Fruit fly (Drosophila melanogaster) whole organism, embryonic: ENCODE measurements around the gene Acf.

Experiments
- Aef1 ChIP-seq: fragments of 200-800 bp; sonication (Bioruptor generic); IDR thresholded peaks from 3 replicates; pipeline ENCODE4 v1.3.6; 2022; ENCODE audit warnings: missing biosample characterization, missing genetic modification characterization
- CG11085 ChIP-seq: fragments of 200-800 bp; sonication (Bioruptor generic); IDR thresholded peaks from 2 replicates; pipeline ENCODE4 v1.3.6; 2022; ENCODE audit warnings: missing biosample characterization, missing genetic modification characterization
- CG12942 ChIP-seq: fragments of 200-800 bp; sonication (Bioruptor generic); optimal IDR thresholded peaks from 3 replicates; lab custom pipeline; 2016; ENCODE audit warnings: missing biosample characterization, missing genetic modification characterization
- CG17361 ChIP-seq: fragments of 200-800 bp; sonication (Bioruptor generic); IDR thresholded peaks from 3 replicates; pipeline ENCODE4 v1.3.6; 2022; ENCODE audit warnings: missing biosample characterization, missing genetic modification characterization
- CG2116 ChIP-seq: fragments of 200-800 bp; sonication (Bioruptor generic); optimal IDR thresholded peaks from 3 replicates; lab custom pipeline; 2018; ENCODE audit warnings: missing biosample characterization, mild to moderate bottlenecking, missing genetic modification characterization
- CG2120 ChIP-seq: fragments of 200-800 bp; sonication (Bioruptor generic); optimal IDR thresholded peaks from 3 replicates; lab custom pipeline; 2016; ENCODE audit warnings: missing biosample characterization, missing genetic modification characterization
- CG4424 ChIP-seq: fragments of 200-800 bp; sonication (Bioruptor generic); optimal IDR thresholded peaks from 3 replicates; lab custom pipeline; 2016; ENCODE audit warnings: missing biosample characterization, missing genetic modification characterization
- CG4617 ChIP-seq: fragments of 200-800 bp; sonication (Bioruptor generic); optimal IDR thresholded peaks from 3 replicates; lab custom pipeline; 2016; ENCODE audit warnings: missing biosample characterization, missing genetic modification characterization, borderline replicate concordance
- CG6254 ChIP-seq: fragments of 200-800 bp; sonication (Bioruptor generic); optimal IDR thresholded peaks from 3 replicates; lab custom pipeline; 2017; ENCODE audit warnings: mild to moderate bottlenecking, missing biosample characterization, missing genetic modification reagents, missing genetic modification characterization
- CG6272 ChIP-seq: fragments of 200-800 bp; sonication (Bioruptor generic); IDR thresholded peaks from 2 replicates; pipeline ENCODE4 v1.3.6; 2022; ENCODE audit warnings: missing biosample characterization, missing genetic modification characterization
- CG6683 ChIP-seq: fragments of 200-800 bp; sonication (Bioruptor generic); optimal IDR thresholded peaks from 2 replicates; lab custom pipeline; 2017; ENCODE audit warnings: missing biosample characterization, mild to moderate bottlenecking, missing genetic modification characterization, missing genetic modification reagents
- CG6689 ChIP-seq: fragments of 200-800 bp; sonication (Bioruptor generic); IDR thresholded peaks from 2 replicates; pipeline ENCODE4 v1.3.6; 2022; ENCODE audit warnings: missing biosample characterization, missing genetic modification characterization
- CG6854 ChIP-seq: fragments of 200-800 bp; sonication (Bioruptor generic); optimal IDR thresholded peaks from 3 replicates; lab custom pipeline; 2017; ENCODE audit warnings: missing biosample characterization, mild to moderate bottlenecking, missing genetic modification characterization
- CG7556 ChIP-seq: fragments of 200-800 bp; sonication (Bioruptor generic); optimal IDR thresholded peaks from 2 replicates; lab custom pipeline; 2017; ENCODE audit warnings: missing biosample characterization, mild to moderate bottlenecking, missing genetic modification characterization
- CG7745 ChIP-seq: fragments of 200-800 bp; sonication (Bioruptor generic); optimal IDR thresholded peaks from 2 replicates; lab custom pipeline; 2018; ENCODE audit warnings: missing biosample characterization, mild to moderate bottlenecking, missing genetic modification characterization, moderate library complexity
- CG7786 ChIP-seq: fragments of 200-800 bp; sonication (Bioruptor generic); optimal IDR thresholded peaks from 2 replicates; lab custom pipeline; 2016; ENCODE audit warnings: missing biosample characterization, missing genetic modification characterization
- CG7987 ChIP-seq: fragments of 200-800 bp; sonication (Bioruptor generic); optimal IDR thresholded peaks from 2 replicates; lab custom pipeline; 2018; ENCODE audit warnings: missing biosample characterization, mild to moderate bottlenecking, missing genetic modification characterization, moderate library complexity
- CG8478 ChIP-seq: fragments of >200 bp; optimal IDR thresholded peaks from 2 replicates; lab custom pipeline; 2018
- CrebB ChIP-seq: fragments of 200-800 bp; sonication (Bioruptor generic); optimal IDR thresholded peaks from 3 replicates; lab custom pipeline; 2018; ENCODE audit warnings: missing biosample characterization, mild to moderate bottlenecking, missing genetic modification characterization
- Dip3 ChIP-seq: fragments of 200-800 bp; sonication (Bioruptor generic); optimal IDR thresholded peaks from 3 replicates; lab custom pipeline; 2016; ENCODE audit warnings: missing biosample characterization, missing genetic modification characterization
- Mad ChIP-seq: fragments of 200-800 bp; sonication (Bioruptor generic); optimal IDR thresholded peaks from 2 replicates; lab custom pipeline; 2016; ENCODE audit warnings: missing biosample characterization, missing genetic modification characterization
- Med ChIP-seq: fragments of 200-800 bp; sonication (Bioruptor generic); peaks from one replicate; lab custom pipeline; 2016; ENCODE audit warnings: missing biosample characterization, missing genetic modification characterization, mild to moderate bottlenecking, inconsistent platforms, moderate library complexity
- Oli ChIP-seq: fragments of 200-800 bp; sonication (Bioruptor generic); optimal IDR thresholded peaks from 2 replicates; lab custom pipeline; 2018; ENCODE audit warnings: missing biosample characterization, mild to moderate bottlenecking, missing genetic modification characterization, moderate library complexity
- Sin3A ChIP-seq: fragments of >200 bp; optimal IDR thresholded peaks from 2 replicates; lab custom pipeline; 2018
- Sox100B ChIP-seq: fragments of 200-800 bp; sonication (Bioruptor generic); optimal IDR thresholded peaks from 3 replicates; lab custom pipeline; 2018; ENCODE audit warnings: missing biosample characterization, mild to moderate bottlenecking, missing genetic modification characterization
- Trl ChIP-seq, 3 experiments: fragments of >200 bp in 2 of 3; fragments of 200-800 bp in 1 of 3; sonication (Bioruptor generic) in 1 of 3; optimal IDR thresholded peaks; 2 replicates in 1 of 3; 3 replicates in 2 of 3; lab custom pipeline; 2016 to 2017; ENCODE audit warnings: missing biosample characterization in 1 of 3, missing genetic modification characterization in 1 of 3
- abd-A ChIP-seq: fragments of 200-800 bp; sonication (Bioruptor generic); optimal IDR thresholded peaks from 3 replicates; lab custom pipeline; 2019; ENCODE audit warnings: missing biosample characterization, mild to moderate bottlenecking, missing genetic modification characterization, moderate library complexity
- ase ChIP-seq: fragments of 200-800 bp; sonication (Bioruptor generic); IDR thresholded peaks from 3 replicates; pipeline ENCODE4 v1.3.6; 2022; ENCODE audit warnings: missing biosample characterization, missing genetic modification characterization
- bowl ChIP-seq: fragments of 200-800 bp; sonication (Bioruptor generic); IDR thresholded peaks from 2 replicates; pipeline ENCODE4 v1.3.6; 2022; ENCODE audit warnings: missing biosample characterization, missing genetic modification characterization
- chinmo ChIP-seq: fragments of 200-800 bp; sonication (Bioruptor generic); IDR thresholded peaks from 4 replicates; pipeline ENCODE4 v1.3.6; 2022; ENCODE audit warnings: missing biosample characterization, missing genetic modification characterization; ENCODE audit not compliant: partially characterized antibody
- corto ChIP-seq: fragments of 200-800 bp; sonication (Bioruptor generic); optimal IDR thresholded peaks from 2 replicates; lab custom pipeline; 2016; ENCODE audit warnings: missing biosample characterization, mild to moderate bottlenecking, missing genetic modification characterization, moderate library complexity
- croc ChIP-seq: fragments of 200-800 bp; sonication (Bioruptor generic); conservative IDR thresholded peaks from 3 replicates; pipeline ENCODE4 v1.3.6; 2022; ENCODE audit warnings: missing biosample characterization, missing genetic modification characterization
- cwo ChIP-seq: fragments of 200-800 bp; sonication (Bioruptor generic); optimal IDR thresholded peaks from 3 replicates; lab custom pipeline; 2017; ENCODE audit warnings: missing biosample characterization, missing genetic modification characterization, mild to moderate bottlenecking, moderate library complexity, missing genetic modification reagents
- grn ChIP-seq: fragments of 200-800 bp; sonication (Bioruptor generic); optimal IDR thresholded peaks from 3 replicates; lab custom pipeline; 2017; ENCODE audit warnings: missing biosample characterization, missing genetic modification characterization
- hbn ChIP-seq: fragments of 200-800 bp; sonication (Bioruptor generic); IDR thresholded peaks from 2 replicates; pipeline ENCODE4 v1.3.6; 2022; ENCODE audit warnings: missing biosample characterization, missing genetic modification characterization; ENCODE audit not compliant: partially characterized antibody
- hkb ChIP-seq, 2 experiments: fragments of 200-800 bp in 1 of 2; fragments of >200 bp in 1 of 2; sonication (Bioruptor generic) in 1 of 2; IDR thresholded peaks in 1 of 2; optimal IDR thresholded peaks in 1 of 2; 2 replicates each; pipeline versions ENCODE4 v1.3.6 to Lab custom; 2017 to 2022; ENCODE audit warnings: missing biosample characterization in 1 of 2, missing genetic modification characterization in 1 of 2
- mam ChIP-seq: fragments of 200-800 bp; sonication (Bioruptor generic); optimal IDR thresholded peaks from 3 replicates; lab custom pipeline; 2016; ENCODE audit warnings: missing biosample characterization, missing genetic modification characterization
- mirr ChIP-seq: fragments of 200-800 bp; sonication (Bioruptor generic); optimal IDR thresholded peaks from 3 replicates; lab custom pipeline; 2018; ENCODE audit warnings: missing biosample characterization, mild to moderate bottlenecking, missing genetic modification characterization
- nau ChIP-seq: fragments of 200-800 bp; sonication (Bioruptor generic); optimal IDR thresholded peaks from 3 replicates; lab custom pipeline; 2017; ENCODE audit warnings: missing biosample characterization, mild to moderate bottlenecking, missing genetic modification characterization, missing genetic modification reagents
- otp ChIP-seq: fragments of 200-800 bp; sonication (Bioruptor generic); IDR thresholded peaks from 3 replicates; pipeline ENCODE4, ENCODE4 v1.3.6; 2022; ENCODE audit warnings: missing biosample characterization, missing genetic modification characterization
- salm ChIP-seq: fragments of 200-800 bp; sonication (Bioruptor generic); optimal IDR thresholded peaks from 2 replicates; lab custom pipeline; 2018; ENCODE audit warnings: missing biosample characterization, mild to moderate bottlenecking, missing genetic modification characterization
- schlank ChIP-seq: fragments of 200-800 bp; sonication (Bioruptor generic); optimal IDR thresholded peaks from 2 replicates; lab custom pipeline; 2018; ENCODE audit warnings: missing biosample characterization, mild to moderate bottlenecking, missing genetic modification characterization
- shn ChIP-seq: fragments of 200-800 bp; sonication (Bioruptor generic); optimal IDR thresholded peaks from 3 replicates; lab custom pipeline; 2016; ENCODE audit warnings: missing biosample characterization, missing genetic modification characterization
- slbo ChIP-seq: fragments of 200-800 bp; sonication (Bioruptor generic); IDR thresholded peaks from 2 replicates; pipeline ENCODE4 v1.3.6; 2022; ENCODE audit warnings: missing biosample characterization, missing genetic modification characterization
- sob ChIP-seq: fragments of 200-800 bp; sonication (Bioruptor generic); IDR thresholded peaks from 2 replicates; pipeline ENCODE4 v1.3.6; 2022; ENCODE audit warnings: missing biosample characterization, missing genetic modification characterization
- ssp ChIP-seq: fragments of 200-800 bp; sonication (Bioruptor generic); IDR thresholded peaks from 2 replicates; pipeline ENCODE4 v1.3.6; 2022; ENCODE audit warnings: missing biosample characterization, missing genetic modification characterization
- stwl ChIP-seq: fragments of 200-800 bp; sonication (Bioruptor generic); optimal IDR thresholded peaks from 3 replicates; lab custom pipeline; 2018; ENCODE audit warnings: missing biosample characterization, mild to moderate bottlenecking, missing genetic modification characterization, moderate library complexity
- tx ChIP-seq: fragments of 200-800 bp; sonication (Bioruptor generic); optimal IDR thresholded peaks from 2 replicates; lab custom pipeline; 2016; ENCODE audit warnings: missing biosample characterization, missing genetic modification characterization
- vvl ChIP-seq: fragments of 200-800 bp; sonication (Bioruptor generic); IDR thresholded peaks from 2 replicates; pipeline ENCODE4 v1.3.6; 2022; ENCODE audit warnings: missing biosample characterization, missing genetic modification characterization
- zen2 ChIP-seq: fragments of 200-800 bp; sonication (Bioruptor generic); IDR thresholded peaks from 3 replicates; pipeline ENCODE4 v1.3.6; 2022; ENCODE audit warnings: missing biosample characterization, missing genetic modification characterization; ENCODE audit not compliant: partially characterized antibody
- zfh2 ChIP-seq: fragments of 200-800 bp; sonication (Bioruptor generic); optimal IDR thresholded peaks from 2 replicates; lab custom pipeline; 2016; ENCODE audit warnings: missing biosample characterization, missing genetic modification characterization

Acf gene

dm6 chr3R:31805228-31805738 lies 11.5 kb downstream of the Acf start, which contains the start of the genes CG42233 and CG1971 (continued):
- TF ChIP-seq CG8478, result no peak
- TF ChIP-seq corto (GFP tag; lab: Kevin White, UChicago), result no peak
- no peak for TF ChIP-seq otp
- no peak for TF ChIP-seq mirr (GFP tag; lab: Kevin White, UChicago)
- TF ChIP-seq salm (tag; lab: Kevin White, UChicago), result no peak
- peak; percentile 22 for TF ChIP-seq Mad
- TF ChIP-seq CG4617 (GFP tag; lab: Kevin White, UChicago), result no peak
- TF ChIP-seq slbo (GFP tag; lab: Robert Waterston, UW), result peak; percentile 58
- no peak for TF ChIP-seq CG6272 (GFP tag; lab: Robert Waterston, UW)
- TF ChIP-seq CG7786 (GFP tag; lab: Kevin White, UChicago), result peak; percentile 29
- no peak for TF ChIP-seq schlank (tag; lab: Kevin White, UChicago)
- no peak for TF ChIP-seq nau (GFP tag; lab: Kevin White, UChicago)
- no peak for TF ChIP-seq sob
- TF ChIP-seq Med (GFP tag; lab: Kevin White, UChicago), result peak; percentile 91
- TF ChIP-seq CG6683, result no peak
- no peak for TF ChIP-seq CrebB (tag; lab: Kevin White, UChicago)
- peak; percentile 5 for TF ChIP-seq tx
- TF ChIP-seq bowl (GFP tag; lab: Robert Waterston, UW), result no peak
- no peak for TF ChIP-seq Trl (optimal IDR thresholded peaks at IDR 0.05; lab: Kevin White, UChicago)
- peak; percentile 3 for TF ChIP-seq Trl (GFP tag; optimal IDR thresholded peaks at IDR 0.05; lab: Kevin White, UChicago)
- TF ChIP-seq CG4424 (GFP tag; lab: Kevin White, UChicago), result no peak
- no peak for TF ChIP-seq hkb (optimal IDR thresholded peaks at IDR 0.05; lab: Kevin White, UChicago)
- TF ChIP-seq hkb (GFP tag; IDR thresholded peaks at IDR 0.05; lab: Robert Waterston, UW), result no peak; the same call in 1 of the 2 replicates
- peak; percentile 25 for TF ChIP-seq mam (GFP tag; lab: Kevin White, UChicago)
- no peak for TF ChIP-seq CG6854 (GFP tag; lab: Kevin White, UChicago)
- no peak for TF ChIP-seq zen2 (GFP tag; lab: Robert Waterston, UW)
- TF ChIP-seq stwl (tag; lab: Kevin White, UChicago), result peak; percentile 5
- no peak for TF ChIP-seq hbn (GFP tag; lab: Robert Waterston, UW)
- TF ChIP-seq cwo, result no peak
- TF ChIP-seq Sin3A (lab: Kevin White, UChicago), result no peak
- no peak for TF ChIP-seq CG7556
- no peak for TF ChIP-seq CG2116 (GFP tag; lab: Kevin White, UChicago)
- TF ChIP-seq CG2120, result no peak
- TF ChIP-seq chinmo, result no peak
- TF ChIP-seq grn (GFP tag; lab: Kevin White, UChicago), result peak; percentile 44
- TF ChIP-seq CG17361, result no peak
- no peak for TF ChIP-seq CG11085
- no peak for TF ChIP-seq CG7745 (tag; lab: Kevin White, UChicago)
- TF ChIP-seq Dip3 (GFP tag; lab: Kevin White, UChicago), result peak; percentile 13
- TF ChIP-seq ase (GFP tag; lab: Robert Waterston, UW), result peak; percentile 36; the same call in 1 of the 3 replicates
- TF ChIP-seq Aef1, result peak; percentile 30; the same call in 1 of the 3 replicates
- TF ChIP-seq croc, result no peak
- no peak for TF ChIP-seq CG6254 (GFP tag; lab: Kevin White, UChicago)
- TF ChIP-seq ssp (GFP tag; lab: Robert Waterston, UW), result no peak
- TF ChIP-seq Sox100B, result no peak
- TF ChIP-seq vvl, result peak; percentile 60; the same call in 1 of the 2 replicates
- peak; percentile 28 for TF ChIP-seq shn (GFP tag; lab: Kevin White, UChicago)
- TF ChIP-seq abd-A (tag; lab: Kevin White, UChicago), result no peak
- TF ChIP-seq zfh2 (GFP tag; lab: Kevin White, UChicago), result peak; percentile 32
- no peak for TF ChIP-seq CG7987 (GFP tag; lab: Kevin White, UChicago)
- TF ChIP-seq CG6689, result no peak
- no peak for TF ChIP-seq CG12942 (GFP tag; lab: Kevin White, UChicago)
- peak; percentile 27 for TF ChIP-seq Oli
